Worm (Caenorhabditis elegans) whole organism, L2 larva: ENCODE measurements around the gene grl-7.
"Not testable (repeated sequence)": the region's sequence is repeated elsewhere in the genome, so short reads cannot be mapped to it uniquely, and the experiment has no call there.

Experiments
- F13H6.1 ChIP-seq: sonication (generic microtip); optimal IDR thresholded peaks from 2 replicates; lab custom pipeline; 2016; ENCODE audit warnings: missing genetic modification characterization, missing compliant biosample characterization
- R02D3.7 ChIP-seq: fragments of 150-350 bp; optimal IDR thresholded peaks from 2 replicates; lab custom pipeline; 2014; ENCODE audit warnings: missing biosample characterization, missing genetic modification characterization
- Y55F3AM.14 ChIP-seq: fragments of 200-800 bp; sonication (Bioruptor generic); optimal IDR thresholded peaks from 2 replicates; lab custom pipeline; 2018; ENCODE audit warnings: mild to moderate bottlenecking, missing genetic modification characterization, missing compliant biosample characterization
- alr-1 ChIP-seq: fragments of 150-350 bp; optimal IDR thresholded peaks from 2 replicates; lab custom pipeline; 2014; ENCODE audit warnings: missing biosample characterization, missing genetic modification characterization
- aly-2 ChIP-seq: fragments of 150-350 bp; optimal IDR thresholded peaks from 2 replicates; lab custom pipeline; 2014; ENCODE audit warnings: missing biosample characterization, missing genetic modification characterization
- ceh-82 ChIP-seq: fragments of 150-350 bp; optimal IDR thresholded peaks from 2 replicates; lab custom pipeline; 2014; ENCODE audit warnings: missing biosample characterization, missing genetic modification characterization
- dmd-4 ChIP-seq: sonication (generic microtip); optimal IDR thresholded peaks from 2 replicates; lab custom pipeline; 2017; ENCODE audit warnings: missing biosample characterization, missing genetic modification characterization
- elt-3 ChIP-seq: sonication (generic microtip); optimal IDR thresholded peaks from 2 replicates; lab custom pipeline; 2017; ENCODE audit warnings: missing biosample characterization, missing genetic modification characterization
- fos-1 ChIP-seq: fragments of 150-350 bp; optimal IDR thresholded peaks from 2 replicates; lab custom pipeline; 2014; ENCODE audit warnings: missing biosample characterization, missing genetic modification characterization
- gmeb-1 ChIP-seq: fragments of 150-350 bp; optimal IDR thresholded peaks from 2 replicates; lab custom pipeline; 2014; ENCODE audit warnings: missing biosample characterization, missing genetic modification characterization
- lin-11 ChIP-seq: fragments of 150-350 bp; sonication (generic microtip); optimal IDR thresholded peaks from 2 replicates; lab custom pipeline; 2014; ENCODE audit warnings: missing biosample characterization, missing genetic modification characterization, inconsistent platforms, mixed read lengths
- lin-39 ChIP-seq: fragments of 150-350 bp; optimal IDR thresholded peaks from 2 replicates; lab custom pipeline; 2014; ENCODE audit warnings: missing biosample characterization, missing genetic modification reagents, missing genetic modification characterization
- lsy-2 ChIP-seq, 2 experiments: fragments of 150-350 bp in 1 of 2; sonication (generic microtip) in 1 of 2; optimal IDR thresholded peaks; 2 replicates each; lab custom pipeline; 2014 to 2017; ENCODE audit warnings: missing biosample characterization in 2 of 2, missing genetic modification characterization in 2 of 2
- mab-5 ChIP-seq: fragments of 150-350 bp; optimal IDR thresholded peaks from 2 replicates; lab custom pipeline; 2014; ENCODE audit warnings: missing biosample characterization, missing genetic modification characterization
- mdl-1 ChIP-seq, 2 experiments: fragments of 150-350 bp in 1 of 2; sonication (generic microtip) in 1 of 2; optimal IDR thresholded peaks; 2 replicates each; lab custom pipeline; 2017; ENCODE audit warnings: missing biosample characterization in 2 of 2, missing genetic modification characterization in 2 of 2
- nhr-10 ChIP-seq: sonication (generic microtip); optimal IDR thresholded peaks from 2 replicates; lab custom pipeline; 2017; ENCODE audit warnings: missing biosample characterization, missing genetic modification characterization
- nhr-11 ChIP-seq: fragments of 150-350 bp; optimal IDR thresholded peaks from 2 replicates; lab custom pipeline; 2014; ENCODE audit warnings: missing biosample characterization, missing genetic modification characterization
- nhr-237 ChIP-seq: fragments of 150-350 bp; optimal IDR thresholded peaks from 2 replicates; lab custom pipeline; 2014; ENCODE audit warnings: missing biosample characterization, missing genetic modification characterization
- nhr-25 ChIP-seq: fragments of 150-350 bp; sonication (generic microtip); optimal IDR thresholded peaks from 3 replicates; lab custom pipeline; 2014; ENCODE audit warnings: missing biosample characterization, missing genetic modification characterization
- nhr-6 ChIP-seq: fragments of 150-350 bp; optimal IDR thresholded peaks from 2 replicates; lab custom pipeline; 2014; ENCODE audit warnings: missing biosample characterization, missing genetic modification characterization
- nhr-77 ChIP-seq: fragments of 150-350 bp; optimal IDR thresholded peaks from 2 replicates; lab custom pipeline; 2014; ENCODE audit warnings: missing biosample characterization, missing genetic modification characterization
- peb-1 ChIP-seq: fragments of 150-350 bp; optimal IDR thresholded peaks from 2 replicates; lab custom pipeline; 2014; ENCODE audit warnings: missing biosample characterization, missing genetic modification characterization
- sma-3 ChIP-seq: sonication (generic microtip); optimal IDR thresholded peaks from 2 replicates; lab custom pipeline; 2016; ENCODE audit warnings: missing genetic modification reagents, missing genetic modification characterization, missing compliant biosample characterization
- sma-9 ChIP-seq, 2 experiments: fragments of 150-350 bp in 1 of 2; sonication (generic microtip) in 1 of 2; optimal IDR thresholded peaks; 2 replicates each; lab custom pipeline; 2014 to 2016; ENCODE audit warnings: missing genetic modification characterization in 2 of 2, mild to moderate bottlenecking in 1 of 2, missing biosample characterization in 1 of 2, missing compliant biosample characterization in 1 of 2, missing genetic modification reagents in 1 of 2, moderate library complexity in 1 of 2
- snpc-4 ChIP-seq: fragments of 150-350 bp; optimal IDR thresholded peaks from 2 replicates; lab custom pipeline; 2014; ENCODE audit warnings: missing biosample characterization, missing genetic modification characterization
- unc-39 ChIP-seq: fragments of 150-350 bp; optimal IDR thresholded peaks from 2 replicates; lab custom pipeline; 2014; ENCODE audit warnings: missing biosample characterization, missing genetic modification characterization
- unc-55 ChIP-seq: fragments of 150-350 bp; sonication (generic microtip); optimal IDR thresholded peaks from 3 replicates; lab custom pipeline; 2014; ENCODE audit warnings: missing biosample characterization, missing genetic modification reagents, missing genetic modification characterization
- unc-62 ChIP-seq: fragments of 150-350 bp; optimal IDR thresholded peaks from 2 replicates; lab custom pipeline; 2014; ENCODE audit warnings: missing biosample characterization, missing genetic modification reagents, missing genetic modification characterization
- ztf-11 ChIP-seq: sonication (generic microtip); optimal IDR thresholded peaks from 2 replicates; lab custom pipeline; 2017; ENCODE audit warnings: missing biosample characterization, missing genetic modification characterization
- ztf-4 ChIP-seq: fragments of 150-350 bp; optimal IDR thresholded peaks from 2 replicates; lab custom pipeline; 2014; ENCODE audit warnings: missing biosample characterization, missing genetic modification characterization

Gene grl-7

DNA sequence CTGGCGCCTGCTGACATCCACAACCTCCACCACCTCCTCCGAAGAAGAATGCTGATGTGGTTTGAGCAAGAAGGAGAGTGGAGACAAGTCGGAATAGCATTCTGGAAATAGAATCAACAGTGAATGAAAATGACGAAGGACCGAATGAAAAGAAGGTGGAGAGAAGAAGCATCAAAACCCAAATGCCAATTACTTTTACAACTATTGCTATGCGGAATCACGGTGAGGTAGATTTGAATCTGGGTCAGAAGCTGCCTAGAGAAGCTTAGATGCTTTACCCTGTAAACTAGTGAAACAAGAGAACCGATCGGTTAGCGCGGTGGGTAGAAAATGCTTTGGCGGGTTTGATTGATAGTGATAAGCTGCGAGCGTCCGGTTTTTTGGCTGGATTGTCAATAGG, at the start of gene grl-7:
Gene grl-7, minus strand, starts transcription at position 101 of the 400 bp plus-strand sequence.
- TF ChIP-seq elt-3 (no peak), R02D3.7 (tag; lab: Kevin White, UChicago) (no peak), lin-39 (no peak), fos-1 (tag; lab: Kevin White, UChicago) (no peak), mdl-1 (tag; optimal IDR thresholded peaks at IDR 0.05; lab: Kevin White, UChicago) (no peak), F13H6.1 (tag; lab: Kevin White, UChicago) (no peak), alr-1 (no peak), sma-3 (GFP tag; lab: Kevin White, UChicago) (no peak)

ce11 chrV:11396134-11396533, 49.3 kb upstream of the grl-7 start, which contains the start of gene nas-18:
nas-18 (plus strand) TSS chrV:11396434.
- TF ChIP-seq ztf-11, nhr-25, peb-1 (tag; lab: Kevin White, UChicago): not testable (repeated sequence)

- TF ChIP-seq gmeb-1 (tag; lab: Kevin White, UChicago); unc-55; nhr-77 (tag; lab: Kevin White, UChicago): not testable (repeated sequence)
Observed at ce11 chrV:11395024-11395423, 48.2 kb upstream of the grl-7 start, which contains the start of gene K03B8.4. K03B8.4 (minus strand) TSS chrV:11395124.

ce11 chrV:11392020-11392419, 45.2 kb upstream of the grl-7 start, which contains the start of gene nas-16:
nas-16 (plus strand) TSS chrV:11392320.
- TF ChIP-seq lsy-2 (tag; optimal IDR thresholded peaks at IDR 0.05; lab: Kevin White, UChicago) (no peak), nhr-11 (tag; lab: Kevin White, UChicago) (no peak), nhr-10 (tag; lab: Kevin White, UChicago) (no peak), dmd-4 (tag; lab: Kevin White, UChicago) (no peak), Y55F3AM.14 (no peak), F13H6.1 (tag; lab: Kevin White, UChicago) (no peak), ztf-4 (no peak)
- TF ChIP-seq, all 48 proteins: peak for 0

ce11 chrV:11390394-11390793, 43.6 kb upstream of the grl-7 start, which contains the start of the genes K03B8.11 and K03B8.14:
K03B8.11 (minus strand) TSS chrV:11390494.
K03B8.14 (plus strand) TSS chrV:11390503.
- TF ChIP-seq unc-39 (tag; lab: Kevin White, UChicago) (no peak), aly-2 (no peak), alr-1 (no peak), sma-3 (GFP tag; lab: Kevin White, UChicago) (no peak), mab-5 (no peak), nhr-11 (tag; lab: Kevin White, UChicago) (no peak), gmeb-1 (tag; lab: Kevin White, UChicago) (no peak), nhr-25 (tag; lab: Kevin White, UChicago) (no peak), unc-62 (GFP tag; lab: Kevin White, UChicago) (no peak), nhr-77 (tag; lab: Kevin White, UChicago) (no peak), nhr-6 (no peak)

ce11 chrV:11389776-11390175, 43.0 kb upstream of the grl-7 start, which contains the start of gene col-155:
col-155 (minus strand) TSS chrV:11389876.
- no peak for TF ChIP-seq ceh-82 (tag; lab: Kevin White, UChicago)
- TF ChIP-seq lin-11 = no peak

ce11 chrV:11386428-11386827, 39.6 kb upstream of the grl-7 start, which contains the start of gene F55C10.4:
F55C10.4 (plus strand) TSS chrV:11386728.
- TF ChIP-seq snpc-4 (no peak), F13H6.1 (tag; lab: Kevin White, UChicago) (no peak), unc-62 (GFP tag; lab: Kevin White, UChicago) (no peak), sma-9 (GFP tag; optimal IDR thresholded peaks at IDR 0.05; lab: Kevin White, UChicago) (no peak), sma-9 (tag; optimal IDR thresholded peaks at IDR 0.05; lab: Kevin White, UChicago) (no peak), nhr-237 (no peak), Y55F3AM.14 (no peak)
